Fruit fly (Drosophila melanogaster) whole organism, embryonic: Measurements from ENCODE around the gene Prm.

ENCODE experiments used
- Abd-B ChIP-seq: fragments of 200-800 bp; sonication (Bioruptor generic); optimal IDR thresholded peaks from 2 replicates; lab custom pipeline; 2018; ENCODE audit warnings: missing biosample characterization, mild to moderate bottlenecking, missing genetic modification characterization, moderate library complexity
- Aef1 ChIP-seq: fragments of 200-800 bp; sonication (Bioruptor generic); IDR thresholded peaks from 3 replicates; pipeline ENCODE4 v1.3.6; 2022; ENCODE audit warnings: missing biosample characterization, missing genetic modification characterization
- Atf3 ChIP-seq: fragments of 200-800 bp; sonication (Bioruptor generic); optimal IDR thresholded peaks from 3 replicates; lab custom pipeline; 2016; ENCODE audit warnings: missing biosample characterization, missing genetic modification characterization
- Awh ChIP-seq: fragments of 200-800 bp; sonication (Bioruptor generic); IDR thresholded peaks from 2 replicates; pipeline ENCODE4, ENCODE4 v1.3.6; 2022; ENCODE audit warnings: missing biosample characterization, missing genetic modification characterization
- BtbVII ChIP-seq: fragments of 200-800 bp; sonication (Bioruptor generic); optimal IDR thresholded peaks from 3 replicates; lab custom pipeline; 2017; ENCODE audit warnings: missing biosample characterization, mild to moderate bottlenecking, missing genetic modification characterization
- Bteb2 ChIP-seq: fragments of 200-800 bp; sonication (Bioruptor generic); optimal IDR thresholded peaks from 2 replicates; lab custom pipeline; 2016; ENCODE audit warnings: missing biosample characterization, missing genetic modification characterization
- CG10267 ChIP-seq: fragments of 200-800 bp; sonication (Bioruptor generic); optimal IDR thresholded peaks from 2 replicates; lab custom pipeline; 2018; ENCODE audit warnings: missing biosample characterization, mild to moderate bottlenecking, missing genetic modification characterization, moderate library complexity
- CG10959 ChIP-seq: fragments of 200-800 bp; sonication (Bioruptor generic); IDR thresholded peaks from 2 replicates; pipeline ENCODE4 v1.3.6; 2022; ENCODE audit warnings: missing biosample characterization, missing genetic modification characterization
- CG12659 ChIP-seq: fragments of 200-800 bp; sonication (Bioruptor generic); optimal IDR thresholded peaks from 3 replicates; lab custom pipeline; 2017; ENCODE audit warnings: mild to moderate bottlenecking, missing biosample characterization, missing genetic modification reagents, missing genetic modification characterization
- CG14710 ChIP-seq: fragments of 200-800 bp; sonication (Bioruptor generic); optimal IDR thresholded peaks from 3 replicates; lab custom pipeline; 2019; ENCODE audit warnings: missing biosample characterization, mild to moderate bottlenecking, missing genetic modification characterization, moderate library complexity
- CG17612 ChIP-seq: fragments of 200-800 bp; sonication (Bioruptor generic); IDR thresholded peaks from 2 replicates; pipeline ENCODE4 v1.3.6; 2022; ENCODE audit warnings: missing biosample characterization, missing genetic modification characterization
- CG2678 ChIP-seq: fragments of 200-800 bp; sonication (Bioruptor generic); optimal IDR thresholded peaks from 3 replicates; lab custom pipeline; 2019; ENCODE audit warnings: missing biosample characterization, mild to moderate bottlenecking, missing genetic modification characterization, moderate library complexity
- CG30403 ChIP-seq: fragments of 200-800 bp; sonication (Bioruptor generic); optimal IDR thresholded peaks from 3 replicates; lab custom pipeline; 2016; ENCODE audit warnings: missing biosample characterization, missing genetic modification characterization
- CG4282 ChIP-seq: fragments of 200-800 bp; sonication (Bioruptor generic); optimal IDR thresholded peaks from 2 replicates; lab custom pipeline; 2016; ENCODE audit warnings: missing biosample characterization, missing genetic modification characterization
- CG5180 ChIP-seq: fragments of 200-800 bp; sonication (Bioruptor generic); optimal IDR thresholded peaks from 3 replicates; lab custom pipeline; 2017; ENCODE audit warnings: missing biosample characterization, missing genetic modification characterization, mild to moderate bottlenecking, moderate library complexity, missing genetic modification reagents
- CG5953 ChIP-seq: fragments of 200-800 bp; sonication (Bioruptor generic); IDR thresholded peaks from 2 replicates; pipeline ENCODE4 v1.3.6; 2022; ENCODE audit warnings: missing biosample characterization, missing genetic modification characterization
- CG6683 ChIP-seq: fragments of 200-800 bp; sonication (Bioruptor generic); optimal IDR thresholded peaks from 2 replicates; lab custom pipeline; 2017; ENCODE audit warnings: missing biosample characterization, mild to moderate bottlenecking, missing genetic modification characterization, missing genetic modification reagents
- CG8089 ChIP-seq: fragments of 200-800 bp; sonication (Bioruptor generic); optimal IDR thresholded peaks from 3 replicates; lab custom pipeline; 2016; ENCODE audit warnings: missing biosample characterization, missing genetic modification characterization
- CG8388 ChIP-seq: fragments of 200-800 bp; sonication (Bioruptor generic); optimal IDR thresholded peaks from 2 replicates; lab custom pipeline; 2019; ENCODE audit warnings: missing biosample characterization, mild to moderate bottlenecking, missing genetic modification characterization, moderate library complexity
- CG8924 ChIP-seq: fragments of 200-800 bp; optimal IDR thresholded peaks from 3 replicates; lab custom pipeline; 2019; ENCODE audit warnings: missing biosample characterization, mild to moderate bottlenecking, missing genetic modification characterization, moderate library complexity
- Eip74EF ChIP-seq, 2 experiments: fragments of 200-800 bp in 1 of 2; fragments of >200 bp in 1 of 2; sonication (Bioruptor generic) in 1 of 2; optimal IDR thresholded peaks; 2 replicates each; lab custom pipeline; 2017 to 2019; ENCODE audit warnings: missing biosample characterization in 2 of 2, missing genetic modification characterization in 2 of 2, mild to moderate bottlenecking in 1 of 2, moderate library complexity in 1 of 2
- Elba2 ChIP-seq: fragments of 200-800 bp; sonication (Bioruptor generic); optimal IDR thresholded peaks from 3 replicates; lab custom pipeline; 2016; ENCODE audit warnings: missing biosample characterization, missing genetic modification characterization
- Ets65A ChIP-seq: fragments of 200-800 bp; sonication (Bioruptor generic); peaks from one replicate; lab custom pipeline; 2016; ENCODE audit warnings: missing biosample characterization, missing genetic modification characterization
- HLH54F ChIP-seq: fragments of 200-800 bp; sonication (Bioruptor generic); optimal IDR thresholded peaks from 3 replicates; lab custom pipeline; 2016; ENCODE audit warnings: missing biosample characterization, missing genetic modification characterization
- Hmx ChIP-seq: fragments of 200-800 bp; sonication (Bioruptor generic); optimal IDR thresholded peaks from 2 replicates; lab custom pipeline; 2016; ENCODE audit warnings: missing biosample characterization, missing genetic modification characterization
- NC2β ChIP-seq: fragments of 200-800 bp; sonication (Bioruptor generic); optimal IDR thresholded peaks from 2 replicates; lab custom pipeline; 2016; ENCODE audit warnings: missing biosample characterization, missing genetic modification characterization
- Optix ChIP-seq: fragments of 200-800 bp; sonication (Bioruptor generic); IDR thresholded peaks from 3 replicates; pipeline ENCODE4 v1.3.6; 2022; ENCODE audit warnings: missing biosample characterization, missing genetic modification characterization
- Poxn ChIP-seq: fragments of 200-800 bp; sonication (Bioruptor generic); IDR thresholded peaks from 2 replicates; pipeline ENCODE4 v1.3.6; 2022; ENCODE audit warnings: missing biosample characterization, missing genetic modification characterization
- Sox102F ChIP-seq: fragments of 200-800 bp; sonication (Bioruptor generic); optimal IDR thresholded peaks from 2 replicates; lab custom pipeline; 2018; ENCODE audit warnings: missing biosample characterization, mild to moderate bottlenecking, missing genetic modification characterization, moderate library complexity
- TFAM ChIP-seq: fragments of 200-800 bp; sonication (Bioruptor generic); optimal IDR thresholded peaks from 2 replicates; lab custom pipeline; 2017; ENCODE audit warnings: missing biosample characterization, missing genetic modification characterization, inconsistent platforms
- Xrp1 ChIP-seq: fragments of 200-800 bp; sonication (Bioruptor generic); IDR thresholded peaks from 2 replicates; pipeline ENCODE4 v1.3.6; 2022; ENCODE audit warnings: missing biosample characterization, missing genetic modification characterization
- al ChIP-seq: fragments of 200-800 bp; sonication (Bioruptor generic); IDR thresholded peaks from 2 replicates; pipeline ENCODE4 v1.3.6; 2022; ENCODE audit warnings: missing biosample characterization, missing genetic modification characterization
- ap ChIP-seq: fragments of 200-800 bp; sonication (Bioruptor generic); IDR thresholded peaks from 2 replicates; pipeline ENCODE4 v1.3.6; 2022; ENCODE audit warnings: missing biosample characterization, missing genetic modification characterization
- ash1 ChIP-seq: fragments of 200-800 bp; sonication (Bioruptor generic); optimal IDR thresholded peaks from 2 replicates; lab custom pipeline; 2018; ENCODE audit warnings: missing biosample characterization, mild to moderate bottlenecking, missing genetic modification characterization
- bbx ChIP-seq: fragments of 200-800 bp; sonication (Bioruptor generic); IDR thresholded peaks from 2 replicates; pipeline ENCODE4 v1.3.6; 2022; ENCODE audit warnings: missing biosample characterization, missing genetic modification characterization; ENCODE audit not compliant: partially characterized antibody
- bcd ChIP-seq: fragments of 200-800 bp; sonication (Bioruptor generic); optimal IDR thresholded peaks from 2 replicates; lab custom pipeline; 2017; ENCODE audit warnings: missing biosample characterization, mild to moderate bottlenecking, missing genetic modification characterization
- cato ChIP-seq: fragments of 200-800 bp; sonication (Bioruptor generic); optimal IDR thresholded peaks from 2 replicates; lab custom pipeline; 2016; ENCODE audit warnings: missing biosample characterization, missing genetic modification characterization, borderline replicate concordance
- en ChIP-seq: fragments of 200-800 bp; sonication (Bioruptor generic); optimal IDR thresholded peaks from 2 replicates; lab custom pipeline; 2016; ENCODE audit warnings: missing biosample characterization, missing genetic modification characterization
- eve ChIP-seq, 2 experiments: fragments of >200 bp; optimal IDR thresholded peaks; 2 replicates each; lab custom pipeline; 2017; ENCODE audit warnings: missing biosample characterization in 2 of 2, missing genetic modification characterization in 2 of 2
- ken ChIP-seq: fragments of 200-800 bp; sonication (Bioruptor generic); IDR thresholded peaks from 3 replicates; pipeline ENCODE4 v1.3.6; 2022; ENCODE audit warnings: missing biosample characterization, missing genetic modification characterization
- lmd ChIP-seq: fragments of 200-800 bp; sonication (Bioruptor generic); IDR thresholded peaks from 2 replicates; pipeline ENCODE4 v1.3.6; 2022; ENCODE audit warnings: missing biosample characterization, missing genetic modification characterization
- nmo ChIP-seq: fragments of 200-800 bp; sonication (Bioruptor generic); optimal IDR thresholded peaks from 2 replicates; lab custom pipeline; 2018; ENCODE audit warnings: missing biosample characterization, mild to moderate bottlenecking, missing genetic modification characterization, moderate library complexity
- rib ChIP-seq: fragments of 200-800 bp; sonication (Bioruptor generic); IDR thresholded peaks from 2 replicates; pipeline ENCODE4 v1.3.6; 2022; ENCODE audit warnings: missing biosample characterization, missing genetic modification characterization
- run ChIP-seq: fragments of 200-800 bp; sonication (Bioruptor generic); optimal IDR thresholded peaks from 3 replicates; lab custom pipeline; 2018; ENCODE audit warnings: missing biosample characterization, mild to moderate bottlenecking, missing genetic modification characterization
- salm ChIP-seq: fragments of 200-800 bp; sonication (Bioruptor generic); optimal IDR thresholded peaks from 2 replicates; lab custom pipeline; 2018; ENCODE audit warnings: missing biosample characterization, mild to moderate bottlenecking, missing genetic modification characterization
- slbo ChIP-seq: fragments of 200-800 bp; sonication (Bioruptor generic); IDR thresholded peaks from 2 replicates; pipeline ENCODE4 v1.3.6; 2022; ENCODE audit warnings: missing biosample characterization, missing genetic modification characterization
- slou ChIP-seq: fragments of 200-800 bp; sonication (Bioruptor generic); optimal IDR thresholded peaks from 3 replicates; lab custom pipeline; 2016; ENCODE audit warnings: missing biosample characterization, missing genetic modification characterization
- tll ChIP-seq, 2 experiments: fragments of 200-800 bp in 1 of 2; fragments of >200 bp in 1 of 2; sonication (Bioruptor generic) in 1 of 2; optimal IDR thresholded peaks; 2 replicates each; lab custom pipeline; 2017 to 2019; ENCODE audit warnings: missing biosample characterization in 2 of 2, missing genetic modification characterization in 2 of 2, mild to moderate bottlenecking in 1 of 2, moderate library complexity in 1 of 2
- usp ChIP-seq: fragments of >200 bp; optimal IDR thresholded peaks from 2 replicates; lab custom pipeline; 2017; ENCODE audit warnings: missing biosample characterization, missing genetic modification characterization
- wdn ChIP-seq: fragments of 200-800 bp; sonication (Bioruptor generic); IDR thresholded peaks from 2 replicates; pipeline ENCODE4 v1.3.6; 2022; ENCODE audit warnings: missing biosample characterization, missing genetic modification characterization
- wek ChIP-seq: fragments of 200-800 bp; sonication (Bioruptor generic); optimal IDR thresholded peaks from 3 replicates; lab custom pipeline; 2018; ENCODE audit warnings: missing biosample characterization, mild to moderate bottlenecking, missing genetic modification characterization, moderate library complexity

The Prm gene

dm6 chr3L:8748839-8749238 is 3.7 kb upstream of the Prm start (continued):
- TF ChIP-seq CG17612, result no peak
- peak; percentile 47; the same call in 2 of the 3 replicates for TF ChIP-seq Aef1 (GFP tag; lab: Robert Waterston, UW)
- TF ChIP-seq NC2β (GFP tag; lab: Kevin White, UChicago), result no peak
- TF ChIP-seq CG2678 (tag; lab: Kevin White, UChicago), result no peak
- TF ChIP-seq ap (GFP tag; lab: Robert Waterston, UW), result 0 out of 2 replicates have a peak, but pooled peaks have one; percentile 14
- TF ChIP-seq salm, result no peak
- TF ChIP-seq en (GFP tag; lab: Kevin White, UChicago), result no peak
- no peak for TF ChIP-seq CG8089
- TF ChIP-seq Hmx (GFP tag; lab: Kevin White, UChicago), result no peak
- no peak for TF ChIP-seq HLH54F (GFP tag; lab: Kevin White, UChicago)
- no peak for TF ChIP-seq Eip74EF (GFP tag; optimal IDR thresholded peaks at IDR 0.05; lab: Kevin White, UChicago)
- TF ChIP-seq Xrp1 (GFP tag; lab: Robert Waterston, UW), result no peak
- TF ChIP-seq slbo (GFP tag; lab: Robert Waterston, UW), result peak; percentile 80
- no peak for TF ChIP-seq cato (GFP tag; lab: Kevin White, UChicago)
- TF ChIP-seq CG10267 (tag; lab: Kevin White, UChicago), result no peak
- no peak for TF ChIP-seq eve (GFP tag; optimal IDR thresholded peaks at IDR 0.05; lab: Kevin White, UChicago)
- no peak for TF ChIP-seq CG5180 (GFP tag; lab: Kevin White, UChicago)
- TF ChIP-seq lmd (GFP tag; lab: Robert Waterston, UW), result peak; percentile 61; the same call in 1 of the 2 replicates
- TF ChIP-seq run (tag; lab: Kevin White, UChicago), result no peak
- no peak for TF ChIP-seq wek (GFP tag; lab: Kevin White, UChicago)
- TF ChIP-seq nmo (GFP tag; lab: Kevin White, UChicago), result peak; percentile 34
- TF ChIP-seq ash1, result no peak
- TF ChIP-seq CG8924 (tag; lab: Kevin White, UChicago), result no peak
- no peak for TF ChIP-seq CG12659 (GFP tag; lab: Kevin White, UChicago)
- no peak for TF ChIP-seq usp (GFP tag; lab: Kevin White, UChicago)
- peak; percentile 47; the same call in 1 of the 3 replicates for TF ChIP-seq Optix (GFP tag; lab: Robert Waterston, UW)
- peak; percentile 7 for TF ChIP-seq Abd-B (GFP tag; lab: Kevin White, UChicago)
- TF ChIP-seq, all 482 proteins: peak for 105

- TF ChIP-seq Atf3 (GFP tag; lab: Kevin White, UChicago) (no peak), Awh (GFP tag; lab: Robert Waterston, UW) (0 out of 2 replicates have a peak, but pooled peaks have one; percentile 9), tll (GFP tag; optimal IDR thresholded peaks at IDR 0.05; lab: Kevin White, UChicago) (no peak), ken (GFP tag; lab: Robert Waterston, UW) (no peak), CG6683 (no peak), wdn (no peak), Sox102F (GFP tag; lab: Kevin White, UChicago) (peak; percentile 32), TFAM (GFP tag; lab: Kevin White, UChicago) (no peak), CG4282 (GFP tag; lab: Kevin White, UChicago) (no peak), CG5953 (GFP tag; lab: Robert Waterston, UW) (no peak), bcd (no peak), CG30403 (GFP tag; lab: Kevin White, UChicago) (no peak), CG5180 (GFP tag; lab: Kevin White, UChicago) (no peak), bbx (no peak), al (GFP tag; lab: Robert Waterston, UW) (no peak), CG10959 (GFP tag; lab: Robert Waterston, UW) (no peak), BtbVII (GFP tag; lab: Kevin White, UChicago) (no peak), Ets65A (GFP tag; lab: Kevin White, UChicago) (no peak), slou (GFP tag; lab: Kevin White, UChicago) (no peak), CG8388 (GFP tag; lab: Kevin White, UChicago) (no peak), Poxn (GFP tag; lab: Robert Waterston, UW) (no peak), CG14710 (tag; lab: Kevin White, UChicago) (no peak), rib (no peak), salm (no peak), Elba2 (GFP tag; lab: Kevin White, UChicago) (no peak), Bteb2 (GFP tag; lab: Kevin White, UChicago) (no peak)
These were observed 3.2 kb upstream of the Prm start for dm6 chr3L:8748323-8748722.
